Fruit fly (Drosophila melanogaster) whole organism, embryonic: ENCODE results near the gene betaTub65B.

Source experiments
- CG10654 ChIP-seq: fragments of 200-800 bp; sonication (Bioruptor generic); optimal IDR thresholded peaks from 2 replicates; lab custom pipeline; 2016; ENCODE audit warnings: missing biosample characterization, missing genetic modification characterization
- CG7357 ChIP-seq: fragments of 200-800 bp; sonication (Bioruptor generic); IDR thresholded peaks from 3 replicates; pipeline ENCODE4 v1.3.6; 2022; ENCODE audit warnings: missing biosample characterization, missing genetic modification characterization
- Dip3 ChIP-seq: fragments of 200-800 bp; sonication (Bioruptor generic); optimal IDR thresholded peaks from 3 replicates; lab custom pipeline; 2016; ENCODE audit warnings: missing biosample characterization, missing genetic modification characterization
- Lhr ChIP-seq: fragments of 200-800 bp; sonication (Bioruptor generic); optimal IDR thresholded peaks from 3 replicates; lab custom pipeline; 2017; ENCODE audit warnings: mild to moderate bottlenecking, missing biosample characterization, missing genetic modification reagents, missing genetic modification characterization
- MBD-R2 ChIP-seq: fragments of 200-800 bp; sonication (Bioruptor generic); IDR thresholded peaks from 2 replicates; pipeline ENCODE4 v1.3.6; 2022; ENCODE audit warnings: missing biosample characterization, missing genetic modification characterization
- Xbp1 ChIP-seq: fragments of 200-800 bp; sonication (Bioruptor generic); optimal IDR thresholded peaks from 3 replicates; lab custom pipeline; 2016; ENCODE audit warnings: missing biosample characterization, mild to moderate bottlenecking, missing genetic modification characterization
- ro ChIP-seq: fragments of 200-800 bp; sonication (Bioruptor generic); IDR thresholded peaks from 2 replicates; pipeline ENCODE4 v1.3.6; 2022; ENCODE audit warnings: missing biosample characterization, missing genetic modification characterization
- yki ChIP-seq: fragments of >200 bp; optimal IDR thresholded peaks from 3 replicates; lab custom pipeline; 2018

DNA sequence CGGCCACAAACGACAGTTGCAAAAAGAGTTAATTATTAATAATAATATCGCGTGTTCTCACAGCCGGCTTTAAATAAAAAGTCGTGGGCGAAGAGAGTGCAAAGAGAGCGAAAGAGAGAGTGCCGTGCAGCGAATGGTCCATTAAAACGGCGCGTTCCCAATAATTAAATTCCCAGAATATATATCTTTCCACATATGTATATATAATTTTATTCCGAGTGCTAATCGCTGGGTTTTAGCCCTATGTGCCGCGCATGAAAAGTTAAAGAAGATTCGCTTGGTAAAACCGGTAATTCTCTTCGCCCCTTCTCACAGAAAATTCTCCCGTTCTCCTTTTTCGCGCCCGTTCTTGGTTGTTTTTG lies 20.4 kb downstream of the betaTub65B start:
- TF ChIP-seq Xbp1 (GFP tag; lab: Kevin White, UChicago) (no peak), ro (GFP tag; lab: Robert Waterston, UW) (no peak), CG10654 (GFP tag; lab: Kevin White, UChicago) (no peak), MBD-R2 (GFP tag; lab: Robert Waterston, UW) (no peak), Dip3 (GFP tag; lab: Kevin White, UChicago) (no peak), yki (lab: Kevin White, UChicago) (no peak), Lhr (GFP tag; lab: Kevin White, UChicago) (no peak), CG7357 (GFP tag; lab: Robert Waterston, UW) (no peak)
